Worm (Caenorhabditis elegans) whole organism, early embryonic: ENCODE data around the gene F52E10.2.

Source experiments
- B0310.2 ChIP-seq: sonication (generic microtip); optimal IDR thresholded peaks from 2 replicates; lab custom pipeline; 2016; ENCODE audit warnings: mild to moderate bottlenecking, missing genetic modification characterization, missing compliant biosample characterization
- F13C5.2 ChIP-seq: sonication (generic microtip); optimal IDR thresholded peaks from 2 replicates; lab custom pipeline; 2017; ENCODE audit warnings: mild to moderate bottlenecking, missing genetic modification characterization, inconsistent platforms, missing compliant biosample characterization
- aly-1 ChIP-seq: sonication (generic microtip); optimal IDR thresholded peaks from 2 replicates; lab custom pipeline; 2016; ENCODE audit warnings: missing genetic modification characterization, missing compliant biosample characterization
- ama-1 ChIP-seq: fragments of 150-350 bp; optimal IDR thresholded peaks from 2 replicates; lab custom pipeline; 2014
- ceh-13 ChIP-seq: fragments of 200-800 bp; sonication (Bioruptor generic); optimal IDR thresholded peaks from 2 replicates; lab custom pipeline; 2018; ENCODE audit warnings: mild to moderate bottlenecking, missing genetic modification characterization, missing compliant biosample characterization
- ceh-36 ChIP-seq: sonication (generic microtip); optimal IDR thresholded peaks from 2 replicates; lab custom pipeline; 2016; ENCODE audit warnings: missing genetic modification characterization, inconsistent platforms, missing compliant biosample characterization
- ets-7 ChIP-seq: sonication (generic microtip); optimal IDR thresholded peaks from 2 replicates; lab custom pipeline; 2016; ENCODE audit warnings: missing genotype, missing genetic modification characterization, missing compliant biosample characterization
- flt-1 ChIP-seq: fragments of 200-800 bp; sonication (Bioruptor generic); IDR thresholded peaks from 2 replicates; pipeline ENCODE4 v1.3.6; 2022; ENCODE audit warnings: missing genetic modification characterization, missing compliant biosample characterization
- hmbx-1 ChIP-seq: sonication (generic microtip); optimal IDR thresholded peaks from 2 replicates; lab custom pipeline; 2016; ENCODE audit warnings: mild to moderate bottlenecking, missing genetic modification characterization, missing compliant biosample characterization
- hmg-4 ChIP-seq: fragments of 200-800 bp; sonication (Bioruptor generic); optimal IDR thresholded peaks from 2 replicates; lab custom pipeline; 2018; ENCODE audit warnings: mild to moderate bottlenecking, missing genetic modification characterization, missing compliant biosample characterization
- hnd-1 ChIP-seq: sonication (generic microtip); optimal IDR thresholded peaks from 2 replicates; lab custom pipeline; 2016; ENCODE audit warnings: missing genetic modification characterization, missing compliant biosample characterization
- scrt-1 ChIP-seq: fragments of 200-800 bp; sonication (Bioruptor generic); IDR thresholded peaks from 2 replicates; pipeline ENCODE4 v1.3.6; 2022; ENCODE audit warnings: missing genetic modification characterization, missing compliant biosample characterization
- sea-1 ChIP-seq: fragments of 200-800 bp; sonication (Bioruptor generic); conservative IDR thresholded peaks from 2 replicates; pipeline ENCODE4 v1.3.6; 2022; ENCODE audit warnings: missing genetic modification characterization, missing compliant biosample characterization
- tbx-11 ChIP-seq: fragments of 200-800 bp; sonication (Bioruptor generic); IDR thresholded peaks from 2 replicates; pipeline ENCODE4 v1.3.6; 2022; ENCODE audit warnings: missing genetic modification characterization, missing compliant biosample characterization
- tbx-37 ChIP-seq: fragments of 200-800 bp; sonication (Bioruptor generic); conservative IDR thresholded peaks from 2 replicates; pipeline ENCODE4 v1.3.6; 2022; ENCODE audit warnings: missing genetic modification reagents, missing genetic modification characterization, missing compliant biosample characterization
- tra-4 ChIP-seq: sonication (generic microtip); optimal IDR thresholded peaks from 2 replicates; lab custom pipeline; 2017; ENCODE audit warnings: missing genetic modification characterization, missing compliant biosample characterization

F52E10.2 gene

DNA sequence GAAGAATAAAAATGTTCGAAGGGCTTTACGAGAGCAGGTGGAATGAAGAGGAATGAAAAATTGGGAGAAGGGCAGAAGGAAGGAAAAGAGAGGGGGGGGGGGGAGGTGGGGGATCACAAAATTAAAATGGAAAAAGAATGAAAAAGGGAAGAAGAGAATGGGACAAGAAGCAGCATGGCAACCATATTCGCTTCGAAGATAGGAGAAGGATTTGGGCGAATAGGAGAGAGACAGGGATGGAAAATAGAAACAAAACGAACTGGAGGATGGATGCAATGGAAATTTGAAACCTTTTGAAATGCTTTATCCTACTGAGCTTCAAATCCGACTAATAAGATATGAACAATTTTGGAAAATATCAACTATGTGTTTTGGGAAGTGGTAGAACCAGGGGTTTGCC lies 32.3 kb downstream of the F52E10.2 start, which contains the start of gene W10G6.6:
W10G6.6 (minus strand) TSS at position 101 of the 400 bp plus-strand sequence.
- TF ChIP-seq ama-1 (no peak), flt-1 (GFP tag; lab: Robert Waterston, UW) (no peak), sea-1 (GFP tag; lab: Robert Waterston, UW) (no peak), ets-7 (no peak), aly-1 (no peak), scrt-1 (GFP tag; lab: Robert Waterston, UW) (no peak), ceh-36 (no peak), tbx-11 (GFP tag; lab: Robert Waterston, UW) (no peak), tbx-37 (no peak)

DNA sequence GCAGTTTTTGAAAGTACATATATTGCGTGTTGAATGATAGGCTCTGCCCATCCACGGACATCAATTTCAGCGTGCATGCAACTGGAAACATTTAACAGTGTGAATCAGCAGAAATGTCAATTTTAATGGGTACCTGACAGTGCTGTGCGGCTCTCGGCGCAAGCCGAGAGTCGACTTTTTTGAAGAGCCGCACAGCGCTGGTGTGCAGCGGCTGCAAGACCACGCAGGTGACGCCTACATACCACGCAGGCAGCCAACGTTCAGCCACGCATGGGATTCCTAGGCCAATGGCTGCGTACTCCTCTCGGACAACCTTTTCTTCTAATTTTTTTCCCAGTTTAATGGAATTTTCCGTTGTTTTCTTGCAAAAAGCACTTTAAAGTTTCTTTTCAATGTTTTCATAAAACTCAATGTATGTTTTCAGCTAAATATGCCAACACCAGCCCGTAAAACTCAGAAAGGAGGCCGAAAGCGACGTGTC lies 38.2 kb downstream of the F52E10.2 start, which contains the start of gene W10G6.1:
W10G6.1 (plus strand) TSS at position 431 of the 481 bp plus-strand sequence.
- TF ChIP-seq hnd-1 (tag; lab: Kevin White, UChicago) (no peak), hmbx-1 (tag; lab: Kevin White, UChicago) (no peak), tbx-37 (no peak), hmg-4 (GFP tag; lab: Kevin White, UChicago) (no peak), B0310.2 (tag; lab: Kevin White, UChicago) (no peak), F13C5.2 (tag; lab: Kevin White, UChicago) (no peak), ama-1 (no peak), ceh-13 (GFP tag; lab: Kevin White, UChicago) (no peak), tra-4 (no peak), flt-1 (GFP tag; lab: Robert Waterston, UW) (no peak), tbx-11 (GFP tag; lab: Robert Waterston, UW) (no peak), scrt-1 (GFP tag; lab: Robert Waterston, UW) (no peak)

- TF ChIP-seq flt-1 (GFP tag; lab: Robert Waterston, UW) (no peak), hmbx-1 (tag; lab: Kevin White, UChicago) (no peak), tra-4 (no peak), ets-7 (no peak), aly-1 (no peak), ceh-36 (no peak), tbx-11 (GFP tag; lab: Robert Waterston, UW) (no peak), hnd-1 (tag; lab: Kevin White, UChicago) (no peak), F13C5.2 (tag; lab: Kevin White, UChicago) (no peak), ama-1 (no peak), sea-1 (GFP tag; lab: Robert Waterston, UW) (no peak), scrt-1 (GFP tag; lab: Robert Waterston, UW) (no peak)
Observed at ce11 chrX:16243129-16243528, 39.9 kb downstream of the F52E10.2 start.

DNA sequence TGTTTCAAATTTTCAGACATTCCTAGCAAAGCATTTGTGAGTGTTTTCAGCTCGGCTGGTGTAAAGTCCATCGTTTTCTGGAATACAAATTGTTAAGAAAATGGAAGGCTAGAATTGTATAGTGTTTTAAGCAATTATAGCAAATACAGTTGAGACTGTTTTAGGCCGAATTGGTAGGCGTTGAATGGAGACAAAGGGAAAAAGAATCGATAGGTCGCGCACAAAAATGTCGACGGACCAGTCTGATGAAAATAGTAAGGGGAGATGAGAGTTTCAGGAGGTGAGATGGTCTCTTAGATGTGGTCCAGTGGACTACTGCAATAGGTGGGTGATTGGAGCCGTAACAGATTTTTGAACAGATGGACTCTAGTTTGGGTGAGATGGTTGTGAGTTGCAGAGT lies 42.4 kb downstream of the F52E10.2 start:
- no peak for TF ChIP-seq ceh-13 (GFP tag; lab: Kevin White, UChicago)
- no peak for TF ChIP-seq B0310.2 (tag; lab: Kevin White, UChicago)
- TF ChIP-seq tbx-11 (GFP tag; lab: Robert Waterston, UW), result no peak
- TF ChIP-seq aly-1, result no peak
- TF ChIP-seq scrt-1 (GFP tag; lab: Robert Waterston, UW), result no peak
